Worm (Caenorhabditis elegans): Measurements from ENCODE around the gene F58A4.6.

The F58A4.6 gene

ce11 chrIII:9629855-9630254 lies 15.6 kb downstream of the F58A4.6 start, which contains the start of gene rpac-19 (continued):
- TF ChIP-seq dpff-1 (tag; optimal IDR thresholded peaks at IDR 0.05): no peak
- TF ChIP-seq F39B2.1 (GFP tag; IDR thresholded peaks at IDR 0.05): no peak
- peak; percentile 81 for TF ChIP-seq ZK185.1 (tag; optimal IDR thresholded peaks at IDR 0.05; ENCODE audit: poor library complexity, severe bottlenecking)
- TF ChIP-seq hmg-20 (GFP tag; IDR thresholded peaks at IDR 0.05): no peak
- TF ChIP-seq madf-6 (GFP tag; IDR thresholded peaks at IDR 0.05): peak; percentile 80
- no peak for TF ChIP-seq nhr-120 (GFP tag; IDR thresholded peaks at IDR 0.05)
- no peak for TF ChIP-seq ztf-6 (GFP tag; IDR thresholded peaks at IDR 0.05)
- peak; percentile 6 for TF ChIP-seq him-1 (tag; optimal IDR thresholded peaks at IDR 0.05)
- peak; percentile 25 for TF ChIP-seq K12H6.12 (tag; optimal IDR thresholded peaks at IDR 0.05)
- peak; percentile 32 for TF ChIP-seq madf-8 (GFP tag; conservative IDR thresholded peaks at IDR 0.05)
- TF ChIP-seq ztf-26 (tag; optimal IDR thresholded peaks at IDR 0.05): peak; percentile 76
- peak; percentile 28 for TF ChIP-seq die-1 (tag; optimal IDR thresholded peaks at IDR 0.05)
- no peak for TF ChIP-seq bed-1 (GFP tag; IDR thresholded peaks at IDR 0.05)
- TF ChIP-seq pbrm-1 (GFP tag; IDR thresholded peaks at IDR 0.05): peak; percentile 85
- 0 out of 2 replicates have a peak, but pooled peaks have one; percentile 52 for TF ChIP-seq bed-2 (GFP tag; IDR thresholded peaks at IDR 0.05)
- TF ChIP-seq lin-35 (GFP tag; optimal IDR thresholded peaks at IDR 0.05): peak in 2 of 3 experiments; percentile 23 to 79
- peak; percentile 80 for TF ChIP-seq madf-10 (tag; optimal IDR thresholded peaks at IDR 0.05)
- peak; percentile 13 for TF ChIP-seq B0035.1 (tag; optimal IDR thresholded peaks at IDR 0.05)
- peak; percentile 79 for TF ChIP-seq hrde-1 (tag; optimal IDR thresholded peaks at IDR 0.05; ENCODE audit: borderline replicate concordance)
- 0 out of 2 replicates have a peak, but pooled peaks have one; percentile 56 for TF ChIP-seq ztf-25 (GFP tag; IDR thresholded peaks at IDR 0.05)
- peak; percentile 48; the same call in 1 of the 2 replicates for TF ChIP-seq C17E4.6 (GFP tag; IDR thresholded peaks at IDR 0.05)
- peak; percentile 32 to 78 for TF ChIP-seq let-607 (tag; optimal IDR thresholded peaks at IDR 0.05)
- no peak for TF ChIP-seq ccch-3 (GFP tag; optimal IDR thresholded peaks at IDR 0.05)
- 0 out of 2 replicates have a peak, but pooled peaks have one; percentile 31 for TF ChIP-seq aptf-2 (GFP tag; conservative IDR thresholded peaks at IDR 0.05)
- TF ChIP-seq F10E7.11 (tag; optimal IDR thresholded peaks at IDR 0.05): peak; percentile 89
- peak; percentile 53; the same call in 1 of the 2 replicates for TF ChIP-seq rcor-1 (GFP tag; IDR thresholded peaks at IDR 0.05)
- TF ChIP-seq lag-1 (GFP tag; IDR thresholded peaks at IDR 0.05): no peak
- TF ChIP-seq nfya-1 (tag; optimal IDR thresholded peaks at IDR 0.05; ENCODE audit: borderline replicate concordance, insufficient read depth): no peak
- TF ChIP-seq hmg-1.2 (GFP tag; IDR thresholded peaks at IDR 0.05): peak; percentile 45
- TF ChIP-seq F37B4.10 (GFP tag; IDR thresholded peaks at IDR 0.05): no peak
- peak; percentile 20 for TF ChIP-seq ztf-3 (GFP tag; optimal IDR thresholded peaks at IDR 0.05)
- peak; percentile 83; the same call in 1 of the 2 replicates for TF ChIP-seq nfyb-1 (GFP tag; IDR thresholded peaks at IDR 0.05)
- peak; percentile 32; the same call in 1 of the 2 replicates for TF ChIP-seq D2030.7 (GFP tag; IDR thresholded peaks at IDR 0.05)
- peak; percentile 42 for TF ChIP-seq efl-1 (GFP tag; optimal IDR thresholded peaks at IDR 0.05)
- peak; percentile 34 for TF ChIP-seq ztf-22 (GFP tag; optimal IDR thresholded peaks at IDR 0.05)
- peak; percentile 90 for TF ChIP-seq Y95B8A.8 (GFP tag; IDR thresholded peaks at IDR 0.05)
- peak; percentile 86 for TF ChIP-seq tlf-1 (GFP tag; optimal IDR thresholded peaks at IDR 0.05)
- no peak for TF ChIP-seq ets-4 (GFP tag; optimal IDR thresholded peaks at IDR 0.05)
- TF ChIP-seq Y53G8AR.9 (GFP tag; conservative IDR thresholded peaks at IDR 0.05): peak; percentile 82; the same call in 1 of the 2 replicates
- TF ChIP-seq B0261.1 (tag; optimal IDR thresholded peaks at IDR 0.05): no peak
- peak; percentile 75 for TF ChIP-seq ztf-18 (tag; optimal IDR thresholded peaks at IDR 0.05)
- no peak; the same call in 1 of the 2 replicates for TF ChIP-seq Y79H2A.3 (GFP tag; conservative IDR thresholded peaks at IDR 0.05)
- peak; percentile 80 for TF ChIP-seq hsf-1 (GFP tag; IDR thresholded peaks at IDR 0.05)
- TF ChIP-seq sea-2 (GFP tag; IDR thresholded peaks at IDR 0.05): no peak
- TF ChIP-seq lin-26 (GFP tag; IDR thresholded peaks at IDR 0.05): 0 out of 2 replicates have a peak, but pooled peaks have one; percentile 43
- no peak for TF ChIP-seq F57A8.1 (GFP tag; optimal IDR thresholded peaks at IDR 0.05)
- TF ChIP-seq ceh-58 (GFP tag; IDR thresholded peaks at IDR 0.05): no peak
- peak; percentile 80 for TF ChIP-seq lin-54 (GFP tag; optimal IDR thresholded peaks at IDR 0.05)

All from whole organism, young adult.